Fruit fly (Drosophila melanogaster) whole organism, adult: ENCODE measurements around the gene CG33306.

Experiments
- CG12768 ChIP-seq: fragments of 200-800 bp; sonication (Bioruptor generic); optimal IDR thresholded peaks from 2 replicates; lab custom pipeline; 2017; ENCODE audit warnings: missing biosample characterization, missing genetic modification characterization, mild to moderate bottlenecking, moderate library complexity, missing genetic modification reagents
- CG14711 ChIP-seq: fragments of 200-800 bp; sonication (Bioruptor generic); optimal IDR thresholded peaks from 2 replicates; lab custom pipeline; 2018; ENCODE audit warnings: missing biosample characterization, mild to moderate bottlenecking, missing genetic modification characterization, moderate library complexity
- CG1620 ChIP-seq: fragments of 200-800 bp; sonication (Bioruptor generic); optimal IDR thresholded peaks from 2 replicates; lab custom pipeline; 2016; ENCODE audit warnings: missing biosample characterization, missing genetic modification characterization
- CG33017 ChIP-seq: fragments of 200-800 bp; sonication (Bioruptor generic); optimal IDR thresholded peaks from 2 replicates; lab custom pipeline; 2018; ENCODE audit warnings: missing biosample characterization, mild to moderate bottlenecking, missing genetic modification characterization, moderate library complexity
- pad ChIP-seq: fragments of 200-800 bp; sonication (Bioruptor generic); optimal IDR thresholded peaks from 3 replicates; lab custom pipeline; 2017; ENCODE audit warnings: missing biosample characterization, missing genetic modification characterization, mild to moderate bottlenecking, moderate library complexity, missing genetic modification reagents

dm6 chr2L:13837579-13837978, 6.0 kb downstream of the CG33306 start:
- TF ChIP-seq CG33017 (tag; lab: Kevin White, UChicago) (no peak), CG12768 (GFP tag; lab: Kevin White, UChicago) (no peak), CG14711 (tag; lab: Kevin White, UChicago) (no peak), pad (GFP tag; lab: Kevin White, UChicago) (no peak), CG1620 (GFP tag; lab: Kevin White, UChicago) (no peak)
